Fruit fly (Drosophila melanogaster) whole organism, adult: ENCODE results near the gene Rpp14b.

Source experiments
- CG11617 ChIP-seq: fragments of 200-800 bp; sonication (Bioruptor generic); optimal IDR thresholded peaks from 2 replicates; lab custom pipeline; 2017; ENCODE audit warnings: mild to moderate bottlenecking, missing biosample characterization, missing genetic modification reagents, missing genetic modification characterization
- CG14711 ChIP-seq: fragments of 200-800 bp; sonication (Bioruptor generic); optimal IDR thresholded peaks from 2 replicates; lab custom pipeline; 2018; ENCODE audit warnings: missing biosample characterization, mild to moderate bottlenecking, missing genetic modification characterization, moderate library complexity
- CG1620 ChIP-seq: fragments of 200-800 bp; sonication (Bioruptor generic); optimal IDR thresholded peaks from 2 replicates; lab custom pipeline; 2016; ENCODE audit warnings: missing biosample characterization, missing genetic modification characterization
- CG33017 ChIP-seq: fragments of 200-800 bp; sonication (Bioruptor generic); optimal IDR thresholded peaks from 2 replicates; lab custom pipeline; 2018; ENCODE audit warnings: missing biosample characterization, mild to moderate bottlenecking, missing genetic modification characterization, moderate library complexity
- CG7101 ChIP-seq: fragments of 200-800 bp; sonication (Bioruptor generic); optimal IDR thresholded peaks from 2 replicates; lab custom pipeline; 2018; ENCODE audit warnings: missing biosample characterization, mild to moderate bottlenecking, missing genetic modification characterization, moderate library complexity
- Crg-1 ChIP-seq: fragments of 200-800 bp; sonication (Bioruptor generic); optimal IDR thresholded peaks from 2 replicates; lab custom pipeline; 2016; ENCODE audit warnings: missing biosample characterization, missing genetic modification characterization
- Hr96 ChIP-seq: fragments of 200-800 bp; sonication (Bioruptor generic); optimal IDR thresholded peaks from 2 replicates; lab custom pipeline; 2016; ENCODE audit warnings: missing biosample characterization, missing genetic modification characterization
- bab1 ChIP-seq: fragments of 200-800 bp; sonication (Bioruptor generic); optimal IDR thresholded peaks from 3 replicates; lab custom pipeline; 2019; ENCODE audit warnings: missing biosample characterization, mild to moderate bottlenecking, missing genetic modification characterization, moderate library complexity
- cic ChIP-seq: fragments of 200-800 bp; sonication (Bioruptor generic); optimal IDR thresholded peaks from 2 replicates; lab custom pipeline; 2017; ENCODE audit warnings: missing biosample characterization, mild to moderate bottlenecking, missing genetic modification characterization, moderate library complexity
- cnc ChIP-seq, 2 experiments: fragments of >200 bp; optimal IDR thresholded peaks; 2 replicates each; lab custom pipeline; 2017
- kay ChIP-seq: fragments of 200-800 bp; sonication (Bioruptor generic); peaks from one replicate; lab custom pipeline; 2016; ENCODE audit warnings: missing biosample characterization, missing genetic modification characterization, borderline replicate concordance
- ovo ChIP-seq: fragments of 200-800 bp; sonication (Bioruptor generic); optimal IDR thresholded peaks from 2 replicates; lab custom pipeline; 2016; ENCODE audit warnings: missing biosample characterization, missing genetic modification characterization
- pad ChIP-seq: fragments of 200-800 bp; sonication (Bioruptor generic); optimal IDR thresholded peaks from 3 replicates; lab custom pipeline; 2017; ENCODE audit warnings: missing biosample characterization, missing genetic modification characterization, mild to moderate bottlenecking, moderate library complexity, missing genetic modification reagents
- tj ChIP-seq: fragments of 200-800 bp; sonication (Bioruptor generic); optimal IDR thresholded peaks from 3 replicates; lab custom pipeline; 2017; ENCODE audit warnings: missing biosample characterization, mild to moderate bottlenecking, missing genetic modification characterization, moderate library complexity

DNA sequence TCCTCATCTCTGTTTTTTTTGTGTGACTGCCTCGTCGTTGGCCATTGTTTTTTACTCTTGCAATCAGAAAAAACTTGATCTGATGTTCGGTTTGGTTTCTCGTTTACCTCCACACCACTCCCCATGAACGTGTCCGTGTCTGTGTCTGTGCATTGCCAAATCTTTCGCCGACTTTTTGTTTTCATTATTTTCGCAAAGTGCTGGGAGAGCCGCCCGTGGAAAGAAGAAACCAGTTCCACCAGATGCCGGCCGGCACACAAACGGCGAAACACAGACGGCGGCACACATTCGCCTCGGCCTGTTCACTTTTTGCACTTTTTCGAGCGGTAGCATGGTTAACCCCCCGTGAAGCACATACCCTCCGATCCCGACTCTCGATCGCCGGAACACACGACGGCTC lies 39.6 kb downstream of the Rpp14b start:
- TF ChIP-seq CG11617 (GFP tag; lab: Kevin White, UChicago) = no peak
- TF ChIP-seq ovo (GFP tag; lab: Kevin White, UChicago) = no peak
- TF ChIP-seq cnc (optimal IDR thresholded peaks at IDR 0.05; lab: Kevin White, UChicago) = no peak
- TF ChIP-seq pad (GFP tag; lab: Kevin White, UChicago) = no peak
- no peak for TF ChIP-seq CG7101 (tag; lab: Kevin White, UChicago)
- no peak for TF ChIP-seq CG14711 (tag; lab: Kevin White, UChicago)
- TF ChIP-seq tj (GFP tag; lab: Kevin White, UChicago) = no peak
- TF ChIP-seq bab1 = no peak
- TF ChIP-seq Crg-1 (GFP tag; lab: Kevin White, UChicago) = no peak
- TF ChIP-seq CG33017 = no peak
- TF ChIP-seq Hr96 = no peak
- TF ChIP-seq cic (GFP tag; lab: Kevin White, UChicago) = no peak
- TF ChIP-seq kay (GFP tag; lab: Kevin White, UChicago) = no peak
- no peak for TF ChIP-seq CG1620 (GFP tag; lab: Kevin White, UChicago)
